Worm (Caenorhabditis elegans) whole organism, L4 larva: ENCODE measurements around the gene xbx-5.

Source experiments
- aha-1 ChIP-seq: fragments of 150-350 bp; peaks from one replicate; lab custom pipeline; 2014; ENCODE audit warnings: missing biosample characterization, missing genetic modification characterization
- tra-1 ChIP-seq: fragments of 200-800 bp; sonication (Bioruptor generic); IDR thresholded peaks from 2 replicates; pipeline ENCODE4 v1.3.6; 2022; ENCODE audit warnings: missing genetic modification reagents, missing genetic modification characterization, missing compliant biosample characterization

xbx-5 gene

DNA sequence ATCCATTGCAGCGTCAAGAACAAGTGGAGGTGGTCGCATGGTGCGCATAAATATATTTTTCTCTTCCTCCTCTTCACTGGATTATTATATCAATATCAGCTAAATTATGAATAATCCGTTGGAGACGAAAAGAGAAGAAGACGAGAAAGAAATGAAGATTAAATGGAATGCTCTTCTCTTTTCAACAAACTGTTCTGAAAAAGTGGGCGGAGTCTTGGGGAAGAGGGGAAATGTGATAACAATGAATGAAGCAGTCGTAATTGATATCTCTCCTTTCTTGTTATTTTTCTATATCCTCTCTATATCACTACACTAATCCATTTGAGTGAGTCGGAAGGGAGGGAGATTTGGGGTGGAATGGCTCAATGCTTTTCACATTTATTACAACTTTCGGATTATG, 45.0 kb downstream of the xbx-5 start, which contains the start of gene arcp-1:
arcp-1 (minus strand) TSS at position 101 of the 400 bp plus-strand sequence.
- TF ChIP-seq tra-1 (GFP tag; lab: Robert Waterston, UW) (no peak), aha-1 (tag; lab: Kevin White, UChicago) (peak; percentile 57)
- TF ChIP-seq, all 104 proteins: peak for 1
